Worm (Caenorhabditis elegans): ENCODE measurements around the gene cul-2.

DNA sequence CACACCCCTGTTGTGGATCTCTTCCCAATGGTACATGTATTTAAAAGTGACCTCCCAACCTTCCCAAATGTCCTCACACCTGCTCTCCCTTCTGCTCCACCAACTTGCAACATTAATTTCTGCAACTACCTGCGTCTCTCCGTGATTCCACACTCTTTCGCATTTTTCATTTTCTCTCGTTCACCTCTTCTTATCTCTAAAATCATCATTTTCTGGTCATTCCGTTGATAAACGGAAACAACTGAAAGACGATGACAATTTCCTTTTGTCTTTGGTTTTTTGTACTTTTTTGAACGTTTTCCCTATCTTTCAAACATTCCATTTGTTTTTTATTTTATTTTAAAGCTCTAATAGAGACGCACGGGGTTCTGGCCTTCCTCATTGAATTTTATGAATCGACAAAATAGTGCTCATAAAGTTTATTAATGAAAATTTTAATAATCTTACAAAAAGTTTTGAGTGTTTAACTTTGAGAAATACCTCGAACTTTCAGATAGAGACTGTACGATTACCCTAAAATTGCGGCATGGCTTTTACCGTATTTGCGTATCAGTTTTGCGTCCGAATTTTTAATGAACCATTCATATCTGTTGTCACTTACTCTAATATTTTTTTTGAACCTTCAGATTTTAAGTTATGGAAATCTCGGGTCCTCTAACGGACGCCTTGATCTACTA lies 14.3 kb upstream of the cul-2 start, which contains the start of gene aqp-11:
- TF ChIP-seq nhr-25 (tag; optimal IDR thresholded peaks at IDR 0.05) (no peak), jun-1 (tag; optimal IDR thresholded peaks at IDR 0.05) (no peak), unc-62 (GFP tag; optimal IDR thresholded peaks at IDR 0.05) (no peak), nhr-76 (tag; optimal IDR thresholded peaks at IDR 0.05) (no peak), ztf-11 (tag; optimal IDR thresholded peaks at IDR 0.05) (no peak), R02D3.7 (tag; optimal IDR thresholded peaks at IDR 0.05) (no peak), mdl-1 (tag; optimal IDR thresholded peaks at IDR 0.05) (no peak), pqm-1 (tag; optimal IDR thresholded peaks at IDR 0.05) (peak; percentile 66)
